Fruit fly (Drosophila melanogaster) whole organism, embryonic: ENCODE results near the gene CG11771.

Experiments
- Abd-B ChIP-seq: fragments of 200-800 bp; sonication (Bioruptor generic); optimal IDR thresholded peaks from 2 replicates; lab custom pipeline; 2018; ENCODE audit warnings: missing biosample characterization, mild to moderate bottlenecking, missing genetic modification characterization, moderate library complexity
- Antp ChIP-seq: fragments of 200-800 bp; sonication (Bioruptor generic); optimal IDR thresholded peaks from 3 replicates; lab custom pipeline; 2016; ENCODE audit warnings: missing biosample characterization, missing genetic modification characterization
- B-H2 ChIP-seq: fragments of 200-800 bp; sonication (Bioruptor generic); optimal IDR thresholded peaks from 2 replicates; lab custom pipeline; 2018; ENCODE audit warnings: missing biosample characterization, mild to moderate bottlenecking, missing genetic modification characterization
- Bdp1 ChIP-seq: fragments of 200-800 bp; sonication (Bioruptor generic); optimal IDR thresholded peaks from 3 replicates; lab custom pipeline; 2016; ENCODE audit warnings: missing biosample characterization, missing genetic modification characterization
- Bteb2 ChIP-seq: fragments of 200-800 bp; sonication (Bioruptor generic); optimal IDR thresholded peaks from 2 replicates; lab custom pipeline; 2016; ENCODE audit warnings: missing biosample characterization, missing genetic modification characterization
- CG11560 ChIP-seq: fragments of 200-800 bp; sonication (Bioruptor generic); IDR thresholded peaks from 3 replicates; pipeline ENCODE4 v1.3.6; 2022; ENCODE audit warnings: missing biosample characterization, missing genetic modification characterization
- CG12236 ChIP-seq: fragments of 200-800 bp; sonication (Bioruptor generic); optimal IDR thresholded peaks from 2 replicates; lab custom pipeline; 2016; ENCODE audit warnings: missing biosample characterization, missing genetic modification characterization
- CG1233 ChIP-seq: fragments of 200-800 bp; sonication (Bioruptor generic); optimal IDR thresholded peaks from 4 replicates; lab custom pipeline; 2018; ENCODE audit warnings: missing biosample characterization, mild to moderate bottlenecking, missing genetic modification characterization
- CG12769 ChIP-seq: fragments of 200-800 bp; sonication (Bioruptor generic); optimal IDR thresholded peaks from 2 replicates; lab custom pipeline; 2019; ENCODE audit warnings: missing biosample characterization, mild to moderate bottlenecking, missing genetic modification characterization, moderate library complexity
- CG12942 ChIP-seq: fragments of 200-800 bp; sonication (Bioruptor generic); optimal IDR thresholded peaks from 3 replicates; lab custom pipeline; 2016; ENCODE audit warnings: missing biosample characterization, missing genetic modification characterization
- CG1602 ChIP-seq: fragments of 200-800 bp; sonication (Bioruptor generic); optimal IDR thresholded peaks from 3 replicates; lab custom pipeline; 2016; ENCODE audit warnings: missing biosample characterization, missing genetic modification characterization
- CG16863 ChIP-seq: fragments of 200-800 bp; sonication (Bioruptor generic); optimal IDR thresholded peaks from 3 replicates; lab custom pipeline; 2016; ENCODE audit warnings: missing biosample characterization, missing genetic modification characterization
- CG18476 ChIP-seq: fragments of 200-800 bp; sonication (Bioruptor generic); optimal IDR thresholded peaks from 2 replicates; lab custom pipeline; 2016; ENCODE audit warnings: missing biosample characterization, mild to moderate bottlenecking, missing genetic modification characterization
- CG18619 ChIP-seq: fragments of 200-800 bp; sonication (Bioruptor generic); optimal IDR thresholded peaks from 3 replicates; lab custom pipeline; 2017; ENCODE audit warnings: missing biosample characterization, mild to moderate bottlenecking, missing genetic modification characterization
- CG2678 ChIP-seq: fragments of 200-800 bp; sonication (Bioruptor generic); optimal IDR thresholded peaks from 3 replicates; lab custom pipeline; 2019; ENCODE audit warnings: missing biosample characterization, mild to moderate bottlenecking, missing genetic modification characterization, moderate library complexity
- CG31365 ChIP-seq: fragments of 200-800 bp; sonication (Bioruptor generic); optimal IDR thresholded peaks from 2 replicates; lab custom pipeline; 2018; ENCODE audit warnings: missing biosample characterization, mild to moderate bottlenecking, missing genetic modification characterization
- CG32772 ChIP-seq: fragments of 200-800 bp; sonication (Bioruptor generic); IDR thresholded peaks from 2 replicates; pipeline ENCODE4 v1.3.6; 2022; ENCODE audit warnings: missing biosample characterization, missing genetic modification characterization
- CG3407 ChIP-seq: fragments of 200-800 bp; sonication (Bioruptor generic); optimal IDR thresholded peaks from 2 replicates; lab custom pipeline; 2018; ENCODE audit warnings: missing biosample characterization, mild to moderate bottlenecking, missing genetic modification characterization
- CG34376 ChIP-seq: fragments of 200-800 bp; sonication (Bioruptor generic); optimal IDR thresholded peaks from 2 replicates; lab custom pipeline; 2018; ENCODE audit warnings: missing biosample characterization, mild to moderate bottlenecking, missing genetic modification characterization
- CG4707 ChIP-seq: fragments of 200-800 bp; sonication (Bioruptor generic); optimal IDR thresholded peaks from 2 replicates; lab custom pipeline; 2018; ENCODE audit warnings: missing biosample characterization, mild to moderate bottlenecking, missing genetic modification characterization, moderate library complexity
- CG6791 ChIP-seq: fragments of 200-800 bp; sonication (Bioruptor generic); IDR thresholded peaks from 3 replicates; pipeline ENCODE4 v1.3.6; 2022; ENCODE audit warnings: missing biosample characterization, missing genetic modification characterization; ENCODE audit not compliant: partially characterized antibody
- CG8388 ChIP-seq: fragments of 200-800 bp; sonication (Bioruptor generic); optimal IDR thresholded peaks from 2 replicates; lab custom pipeline; 2019; ENCODE audit warnings: missing biosample characterization, mild to moderate bottlenecking, missing genetic modification characterization, moderate library complexity
- H2.0 ChIP-seq: fragments of 200-800 bp; sonication (Bioruptor generic); IDR thresholded peaks from 2 replicates; pipeline ENCODE4 v1.3.6; 2022; ENCODE audit warnings: missing biosample characterization, missing genetic modification characterization
- HLH4C ChIP-seq: fragments of 200-800 bp; sonication (Bioruptor generic); IDR thresholded peaks from 3 replicates; pipeline ENCODE4 v1.3.6; 2022; ENCODE audit warnings: missing biosample characterization, missing genetic modification characterization; ENCODE audit not compliant: partially characterized antibody
- HmgZ ChIP-seq: fragments of 200-800 bp; sonication (Bioruptor generic); optimal IDR thresholded peaks from 2 replicates; lab custom pipeline; 2018; ENCODE audit warnings: missing biosample characterization, mild to moderate bottlenecking, missing genetic modification characterization
- NC2β ChIP-seq: fragments of 200-800 bp; sonication (Bioruptor generic); optimal IDR thresholded peaks from 2 replicates; lab custom pipeline; 2016; ENCODE audit warnings: missing biosample characterization, missing genetic modification characterization
- Pdp1 ChIP-seq, 2 experiments: fragments of 200-800 bp; sonication (Bioruptor generic); optimal IDR thresholded peaks; 3 replicates each; lab custom pipeline; 2016; ENCODE audit warnings: missing biosample characterization in 2 of 2, missing genetic modification characterization in 2 of 2, mild to moderate bottlenecking in 1 of 2, moderate library complexity in 1 of 2
- Six4 ChIP-seq: fragments of 200-800 bp; sonication (Bioruptor generic); optimal IDR thresholded peaks from 2 replicates; lab custom pipeline; 2016; ENCODE audit warnings: missing biosample characterization, missing genetic modification characterization
- Stat92E ChIP-seq, 3 experiments: fragments of >200 bp in 2 of 3; fragments of 200-800 bp in 1 of 3; sonication (Bioruptor generic) in 1 of 3; optimal IDR thresholded peaks; 2 replicates each; lab custom pipeline; 2017 to 2019; ENCODE audit warnings: missing biosample characterization in 3 of 3, missing genetic modification characterization in 3 of 3, mild to moderate bottlenecking in 1 of 3, moderate library complexity in 1 of 3
- cwo ChIP-seq: fragments of 200-800 bp; sonication (Bioruptor generic); optimal IDR thresholded peaks from 3 replicates; lab custom pipeline; 2017; ENCODE audit warnings: missing biosample characterization, missing genetic modification characterization, mild to moderate bottlenecking, moderate library complexity, missing genetic modification reagents
- emc ChIP-seq: fragments of 200-800 bp; sonication (Bioruptor generic); optimal IDR thresholded peaks from 2 replicates; lab custom pipeline; 2016; ENCODE audit warnings: missing biosample characterization, missing genetic modification characterization
- grau ChIP-seq: fragments of 200-800 bp; optimal IDR thresholded peaks from 3 replicates; lab custom pipeline; 2019; ENCODE audit warnings: missing biosample characterization, mild to moderate bottlenecking, missing genetic modification characterization, moderate library complexity
- h ChIP-seq: fragments of >200 bp; optimal IDR thresholded peaks from 2 replicates; lab custom pipeline; 2017
- lbe ChIP-seq: fragments of 200-800 bp; sonication (Bioruptor generic); optimal IDR thresholded peaks from 2 replicates; lab custom pipeline; 2016; ENCODE audit warnings: missing biosample characterization, mild to moderate bottlenecking, missing genetic modification characterization
- lola ChIP-seq, 3 experiments: fragments of >200 bp in 2 of 3; fragments of 200-800 bp in 1 of 3; sonication (Bioruptor generic) in 1 of 3; optimal IDR thresholded peaks; 2 replicates each; lab custom pipeline; 2017 to 2019; ENCODE audit warnings: missing biosample characterization in 3 of 3, missing genetic modification characterization in 3 of 3, mild to moderate bottlenecking in 1 of 3, moderate library complexity in 1 of 3
- lov ChIP-seq, 2 experiments: fragments of 200-800 bp in 1 of 2; fragments of >200 bp in 1 of 2; sonication (Bioruptor generic) in 1 of 2; IDR thresholded peaks in 1 of 2; optimal IDR thresholded peaks in 1 of 2; 2 replicates in 1 of 2; 3 replicates in 1 of 2; pipeline versions ENCODE4 v1.3.6 to Lab custom; 2017 to 2022; ENCODE audit warnings: missing biosample characterization in 1 of 2, missing genetic modification characterization in 1 of 2
- nau ChIP-seq: fragments of 200-800 bp; sonication (Bioruptor generic); optimal IDR thresholded peaks from 3 replicates; lab custom pipeline; 2017; ENCODE audit warnings: missing biosample characterization, mild to moderate bottlenecking, missing genetic modification characterization, missing genetic modification reagents
- nmo ChIP-seq: fragments of 200-800 bp; sonication (Bioruptor generic); optimal IDR thresholded peaks from 2 replicates; lab custom pipeline; 2018; ENCODE audit warnings: missing biosample characterization, mild to moderate bottlenecking, missing genetic modification characterization, moderate library complexity
- peb ChIP-seq: fragments of 200-800 bp; sonication (Bioruptor generic); IDR thresholded peaks from 2 replicates; pipeline ENCODE4 v1.3.6; 2022; ENCODE audit warnings: missing biosample characterization, missing genetic modification characterization
- pzg ChIP-seq: fragments of 200-800 bp; sonication (Bioruptor generic); optimal IDR thresholded peaks from 3 replicates; lab custom pipeline; 2018; ENCODE audit warnings: missing biosample characterization, mild to moderate bottlenecking, missing genetic modification characterization, moderate library complexity
- repo ChIP-seq: fragments of 200-800 bp; sonication (Bioruptor generic); optimal IDR thresholded peaks from 2 replicates; lab custom pipeline; 2016; ENCODE audit warnings: missing biosample characterization, missing genetic modification characterization
- sd ChIP-seq: fragments of 200-800 bp; sonication (Bioruptor generic); optimal IDR thresholded peaks from 3 replicates; lab custom pipeline; 2018; ENCODE audit warnings: missing biosample characterization, mild to moderate bottlenecking, missing genetic modification characterization, moderate library complexity
- ssp ChIP-seq: fragments of 200-800 bp; sonication (Bioruptor generic); IDR thresholded peaks from 2 replicates; pipeline ENCODE4 v1.3.6; 2022; ENCODE audit warnings: missing biosample characterization, missing genetic modification characterization
- tin ChIP-seq: fragments of 200-800 bp; sonication (Bioruptor generic); optimal IDR thresholded peaks from 3 replicates; lab custom pipeline; 2016; ENCODE audit warnings: missing biosample characterization, missing genetic modification characterization
- trem ChIP-seq: fragments of 200-800 bp; optimal IDR thresholded peaks from 3 replicates; lab custom pipeline; 2019; ENCODE audit warnings: missing biosample characterization, mild to moderate bottlenecking, missing genetic modification characterization, moderate library complexity
- unc-4 ChIP-seq: fragments of 200-800 bp; sonication (Bioruptor generic); IDR thresholded peaks from 2 replicates; pipeline ENCODE4 v1.3.6; 2022; ENCODE audit warnings: missing biosample characterization, missing genetic modification characterization; ENCODE audit not compliant: partially characterized antibody

The CG11771 gene

DNA sequence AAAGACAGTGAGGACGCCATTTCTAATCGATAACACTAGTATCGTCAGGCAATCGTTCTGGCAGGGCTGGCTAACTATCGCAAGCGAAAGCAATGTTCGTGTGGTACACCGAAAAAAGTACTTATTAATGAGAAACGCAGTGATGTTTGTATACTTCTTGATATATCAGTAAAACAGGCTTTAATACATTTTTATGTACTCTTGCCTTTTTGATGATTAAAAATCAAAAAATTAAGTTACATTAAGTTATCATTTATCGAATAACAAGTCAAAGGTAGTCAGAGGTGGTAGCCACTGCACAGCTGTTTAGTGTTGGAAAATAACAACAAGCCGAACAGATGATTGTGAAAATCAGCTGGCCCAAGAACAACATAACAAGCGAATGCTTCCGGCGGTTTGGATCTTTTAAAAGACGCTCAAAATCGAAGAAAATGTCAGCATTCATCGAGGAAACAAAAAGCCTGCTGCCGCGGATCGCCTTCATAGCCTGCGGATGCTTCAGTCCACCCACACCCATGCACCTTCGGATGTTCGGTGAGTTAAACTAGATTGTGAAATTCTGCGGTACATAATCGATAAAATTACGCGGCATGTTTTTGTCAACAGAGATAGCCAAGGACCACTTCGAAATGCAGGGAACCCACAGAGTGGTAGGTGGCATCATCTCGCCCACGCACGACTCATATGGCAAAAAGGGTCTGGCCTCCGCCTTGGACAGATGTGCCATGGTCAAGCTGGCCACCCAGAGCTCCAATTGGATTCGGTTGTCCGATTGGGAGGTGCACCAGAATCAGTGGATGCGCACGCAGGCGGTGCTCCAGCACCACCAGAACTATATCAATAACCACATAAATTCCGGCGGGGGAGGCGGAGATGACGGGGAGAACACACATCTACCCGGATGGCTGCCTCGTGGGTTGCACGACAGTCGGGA lies 13.4 kb downstream of the CG11771 start, which contains the start of the genes ssh and Nmnat (continued):
- peak; percentile 88 for TF ChIP-seq CG6791 (GFP tag; lab: Robert Waterston, UW)
- no peak for TF ChIP-seq CG12236 (GFP tag; lab: Kevin White, UChicago)
- TF ChIP-seq unc-4 (GFP tag; lab: Robert Waterston, UW) = peak; percentile 89
- TF ChIP-seq h (lab: Kevin White, UChicago) = no peak
- TF ChIP-seq HmgZ (tag; lab: Kevin White, UChicago) = peak; percentile 67
- peak in 1 of 2 experiments; percentile 16 for TF ChIP-seq Pdp1 (GFP tag; optimal IDR thresholded peaks at IDR 0.05; lab: Kevin White, UChicago)
- TF ChIP-seq CG4707 (GFP tag; lab: Kevin White, UChicago) = no peak
- no peak for TF ChIP-seq CG1233
- TF ChIP-seq CG12769 (tag; lab: Kevin White, UChicago) = no peak
- no peak for TF ChIP-seq CG18476 (GFP tag; lab: Kevin White, UChicago)
- no peak for TF ChIP-seq H2.0 (GFP tag; lab: Robert Waterston, UW)
- TF ChIP-seq nmo = peak; percentile 81
- no peak for TF ChIP-seq CG3407 (GFP tag; lab: Kevin White, UChicago)
- no peak for TF ChIP-seq peb (GFP tag; lab: Robert Waterston, UW)
- TF ChIP-seq CG12942 (GFP tag; lab: Kevin White, UChicago) = no peak

DNA sequence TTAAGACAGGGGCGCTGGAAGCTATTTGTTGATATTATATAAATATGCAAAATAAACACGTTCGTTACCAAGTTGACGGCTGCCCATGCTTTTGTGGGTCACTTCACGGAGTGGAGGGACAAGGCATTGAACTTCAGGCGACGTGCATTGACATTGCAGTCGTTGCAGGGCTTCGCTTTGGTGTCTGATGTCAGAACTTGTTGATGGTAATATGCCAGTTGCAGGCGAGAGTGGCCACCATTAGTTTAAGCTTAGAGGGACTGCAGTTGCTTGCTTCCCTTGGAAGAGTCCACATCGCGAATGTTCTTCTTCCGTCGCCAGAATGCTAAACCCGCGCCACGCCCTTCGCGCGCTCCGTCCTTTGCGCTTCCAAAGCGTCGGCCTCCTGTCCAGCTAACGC lies 15.5 kb downstream of the CG11771 start, which contains the start of gene mah:
Gene mah (plus strand): TSS at position 301 of the 400 bp plus-strand sequence.
- no peak for TF ChIP-seq grau (tag; lab: Kevin White, UChicago)
- no peak for TF ChIP-seq CG18619 (GFP tag; lab: Kevin White, UChicago)
- TF ChIP-seq CG8388 (GFP tag; lab: Kevin White, UChicago) = no peak
- no peak for TF ChIP-seq sd (tag; lab: Kevin White, UChicago)
- no peak for TF ChIP-seq repo (GFP tag; lab: Kevin White, UChicago)
- TF ChIP-seq lov (optimal IDR thresholded peaks at IDR 0.05; lab: Kevin White, UChicago) = no peak
- TF ChIP-seq lov (GFP tag; IDR thresholded peaks at IDR 0.05; lab: Robert Waterston, UW) = no peak
- no peak for TF ChIP-seq NC2β (GFP tag; lab: Kevin White, UChicago)
- no peak for TF ChIP-seq emc (GFP tag; lab: Kevin White, UChicago)
- TF ChIP-seq Bdp1 (GFP tag; lab: Kevin White, UChicago) = no peak
- TF ChIP-seq cwo (GFP tag; lab: Kevin White, UChicago) = no peak
- no peak for TF ChIP-seq lola (GFP tag; optimal IDR thresholded peaks at IDR 0.05; lab: Kevin White, UChicago)
- TF ChIP-seq Antp = no peak
- no peak for TF ChIP-seq ssp (GFP tag; lab: Robert Waterston, UW)
- TF ChIP-seq CG31365 (tag; lab: Kevin White, UChicago) = no peak

DNA sequence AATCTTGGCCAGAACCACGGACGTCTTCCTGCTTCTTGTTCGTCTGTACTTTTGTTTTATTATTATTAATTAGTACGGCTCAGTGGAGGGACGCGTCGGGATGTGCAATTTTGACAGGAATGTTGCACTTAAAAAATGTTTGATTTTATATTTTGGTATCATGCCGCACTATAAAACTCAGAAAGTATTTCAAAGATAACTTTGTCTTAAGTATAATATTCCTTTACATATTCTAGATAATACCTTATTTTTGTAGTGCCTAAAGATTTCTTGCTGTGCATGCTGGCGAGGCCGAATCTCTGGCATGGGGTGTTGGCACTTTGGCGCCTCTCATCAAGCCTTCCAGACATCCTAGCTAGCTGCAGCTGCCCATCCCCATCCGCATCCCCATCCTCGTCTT lies 21.3 kb downstream of the CG11771 start:
- TF ChIP-seq B-H2 (GFP tag; lab: Kevin White, UChicago) = no peak
- no peak for TF ChIP-seq HLH4C (GFP tag; lab: Robert Waterston, UW)
- TF ChIP-seq trem (tag; lab: Kevin White, UChicago) = no peak
- no peak for TF ChIP-seq Stat92E (GFP tag; optimal IDR thresholded peaks at IDR 0.05; lab: Kevin White, UChicago)
- no peak for TF ChIP-seq CG34376 (GFP tag; lab: Kevin White, UChicago)
- TF ChIP-seq CG2678 (tag; lab: Kevin White, UChicago) = no peak
- no peak for TF ChIP-seq Bteb2 (GFP tag; lab: Kevin White, UChicago)
- TF ChIP-seq lbe = no peak
- TF ChIP-seq Abd-B = no peak
- TF ChIP-seq CG11560 (tag; lab: Robert Waterston, UW) = no peak
- no peak for TF ChIP-seq pzg
- no peak for TF ChIP-seq nau (GFP tag; lab: Kevin White, UChicago)
- TF ChIP-seq tin (GFP tag; lab: Kevin White, UChicago) = no peak
- TF ChIP-seq CG16863 (GFP tag; lab: Kevin White, UChicago) = no peak
- TF ChIP-seq CG32772 (GFP tag; lab: Robert Waterston, UW) = no peak
- TF ChIP-seq Six4 (GFP tag; lab: Kevin White, UChicago) = no peak
- no peak for TF ChIP-seq CG1602 (GFP tag; lab: Kevin White, UChicago)
